Fruit fly (Drosophila melanogaster) whole organism, embryonic: Measurements from ENCODE around the gene CG33791.

Source experiments
- Ada2b ChIP-seq: fragments of 200-800 bp; sonication (Bioruptor generic); IDR thresholded peaks from 2 replicates; pipeline ENCODE4 v1.3.6; 2022; ENCODE audit warnings: missing biosample characterization, missing genetic modification characterization
- Bteb2 ChIP-seq: fragments of 200-800 bp; sonication (Bioruptor generic); optimal IDR thresholded peaks from 2 replicates; lab custom pipeline; 2016; ENCODE audit warnings: missing biosample characterization, missing genetic modification characterization
- CG10565 ChIP-seq: fragments of 200-800 bp; sonication (Bioruptor generic); optimal IDR thresholded peaks from 3 replicates; lab custom pipeline; 2016; ENCODE audit warnings: missing biosample characterization, mild to moderate bottlenecking, missing genetic modification characterization
- CG11093 ChIP-seq: fragments of 200-800 bp; sonication (Bioruptor generic); IDR thresholded peaks from 3 replicates; pipeline ENCODE4 v1.3.6; 2022; ENCODE audit warnings: missing biosample characterization, missing genetic modification characterization
- CG11398 ChIP-seq: fragments of 200-800 bp; sonication (Bioruptor generic); optimal IDR thresholded peaks from 2 replicates; lab custom pipeline; 2016; ENCODE audit warnings: missing biosample characterization, missing genetic modification characterization
- CG11456 ChIP-seq: fragments of 200-800 bp; sonication (Bioruptor generic); IDR thresholded peaks from 3 replicates; pipeline ENCODE4 v1.3.6; 2022; ENCODE audit warnings: missing biosample characterization, missing genetic modification characterization
- CG14441 ChIP-seq: fragments of 200-800 bp; sonication (Bioruptor generic); IDR thresholded peaks from 2 replicates; pipeline ENCODE4 v1.3.6; 2022; ENCODE audit warnings: missing biosample characterization, missing genetic modification characterization
- CG14667 ChIP-seq: fragments of 200-800 bp; sonication (Bioruptor generic); IDR thresholded peaks from 2 replicates; pipeline ENCODE4 v1.3.6; 2022; ENCODE audit warnings: missing biosample characterization, missing genetic modification characterization
- CG1647 ChIP-seq: fragments of 200-800 bp; sonication (Bioruptor generic); optimal IDR thresholded peaks from 3 replicates; lab custom pipeline; 2016; ENCODE audit warnings: missing biosample characterization, missing genetic modification characterization
- CG16815 ChIP-seq: fragments of 200-800 bp; sonication (Bioruptor generic); optimal IDR thresholded peaks from 3 replicates; lab custom pipeline; 2017; ENCODE audit warnings: missing biosample characterization, mild to moderate bottlenecking, missing genetic modification characterization
- CG17186 ChIP-seq: fragments of 200-800 bp; sonication (Bioruptor generic); optimal IDR thresholded peaks from 3 replicates; lab custom pipeline; 2017; ENCODE audit warnings: missing biosample characterization, missing genetic modification reagents, missing genetic modification characterization
- CG17361 ChIP-seq: fragments of 200-800 bp; sonication (Bioruptor generic); IDR thresholded peaks from 3 replicates; pipeline ENCODE4 v1.3.6; 2022; ENCODE audit warnings: missing biosample characterization, missing genetic modification characterization
- CG17568 ChIP-seq: fragments of 200-800 bp; sonication (Bioruptor generic); optimal IDR thresholded peaks from 2 replicates; lab custom pipeline; 2018; ENCODE audit warnings: missing biosample characterization, mild to moderate bottlenecking, missing genetic modification characterization, moderate library complexity
- CG2199 ChIP-seq: fragments of 200-800 bp; sonication (Bioruptor generic); IDR thresholded peaks from 3 replicates; pipeline ENCODE4 v1.3.6; 2022; ENCODE audit warnings: missing biosample characterization, missing genetic modification characterization
- CG30403 ChIP-seq: fragments of 200-800 bp; sonication (Bioruptor generic); optimal IDR thresholded peaks from 3 replicates; lab custom pipeline; 2016; ENCODE audit warnings: missing biosample characterization, missing genetic modification characterization
- CG3065 ChIP-seq: fragments of 200-800 bp; sonication (Bioruptor generic); optimal IDR thresholded peaks from 2 replicates; lab custom pipeline; 2016; ENCODE audit warnings: missing biosample characterization, missing genetic modification characterization
- CG31388 ChIP-seq: fragments of 200-800 bp; sonication (Bioruptor generic); optimal IDR thresholded peaks from 2 replicates; lab custom pipeline; 2016; ENCODE audit warnings: missing biosample characterization, missing genetic modification characterization
- CG3281 ChIP-seq: fragments of 200-800 bp; sonication (Bioruptor generic); optimal IDR thresholded peaks from 3 replicates; lab custom pipeline; 2017; ENCODE audit warnings: missing biosample characterization, mild to moderate bottlenecking, missing genetic modification characterization
- CG4424 ChIP-seq: fragments of 200-800 bp; sonication (Bioruptor generic); optimal IDR thresholded peaks from 3 replicates; lab custom pipeline; 2016; ENCODE audit warnings: missing biosample characterization, missing genetic modification characterization
- CG7839 ChIP-seq: fragments of 200-800 bp; sonication (Bioruptor generic); optimal IDR thresholded peaks from 3 replicates; lab custom pipeline; 2018; ENCODE audit warnings: missing biosample characterization, mild to moderate bottlenecking, missing genetic modification characterization, moderate library complexity
- CG9437 ChIP-seq: fragments of 200-800 bp; sonication (Bioruptor generic); optimal IDR thresholded peaks from 2 replicates; lab custom pipeline; 2018; ENCODE audit warnings: missing biosample characterization, mild to moderate bottlenecking, missing genetic modification characterization
- CoRest ChIP-seq: fragments of 200-800 bp; sonication (Bioruptor generic); optimal IDR thresholded peaks from 3 replicates; lab custom pipeline; 2018; ENCODE audit warnings: missing biosample characterization, mild to moderate bottlenecking, missing genetic modification characterization, moderate library complexity
- HmgZ ChIP-seq: fragments of 200-800 bp; sonication (Bioruptor generic); optimal IDR thresholded peaks from 2 replicates; lab custom pipeline; 2018; ENCODE audit warnings: missing biosample characterization, mild to moderate bottlenecking, missing genetic modification characterization
- Hr78 ChIP-seq, 2 experiments: fragments of 200-800 bp in 1 of 2; fragments of >200 bp in 1 of 2; sonication (Bioruptor generic) in 1 of 2; optimal IDR thresholded peaks; 2 replicates each; lab custom pipeline; 2017 to 2019; ENCODE audit warnings: missing biosample characterization in 2 of 2, missing genetic modification characterization in 2 of 2, mild to moderate bottlenecking in 1 of 2, moderate library complexity in 1 of 2
- Myb ChIP-seq: fragments of 200-800 bp; sonication (Bioruptor generic); optimal IDR thresholded peaks from 2 replicates; lab custom pipeline; 2016; ENCODE audit warnings: missing biosample characterization, missing genetic modification characterization
- NfI ChIP-seq: fragments of 200-800 bp; sonication (Bioruptor generic); optimal IDR thresholded peaks from 3 replicates; lab custom pipeline; 2018; ENCODE audit warnings: missing biosample characterization, mild to moderate bottlenecking, missing genetic modification characterization, moderate library complexity
- Optix ChIP-seq: fragments of 200-800 bp; sonication (Bioruptor generic); IDR thresholded peaks from 3 replicates; pipeline ENCODE4 v1.3.6; 2022; ENCODE audit warnings: missing biosample characterization, missing genetic modification characterization
- PHDP ChIP-seq: fragments of 200-800 bp; sonication (Bioruptor generic); optimal IDR thresholded peaks from 3 replicates; lab custom pipeline; 2018; ENCODE audit warnings: missing biosample characterization, mild to moderate bottlenecking, missing genetic modification characterization, moderate library complexity
- Side ChIP-seq: fragments of 200-800 bp; sonication (Bioruptor generic); optimal IDR thresholded peaks from 2 replicates; lab custom pipeline; 2016; ENCODE audit warnings: missing biosample characterization, missing genetic modification characterization
- Ssrp ChIP-seq: fragments of 200-800 bp; sonication (Bioruptor generic); optimal IDR thresholded peaks from 2 replicates; lab custom pipeline; 2018; ENCODE audit warnings: missing biosample characterization, mild to moderate bottlenecking, missing genetic modification characterization, moderate library complexity
- ab ChIP-seq: fragments of 200-800 bp; sonication (Bioruptor generic); optimal IDR thresholded peaks from 2 replicates; lab custom pipeline; 2016; ENCODE audit warnings: missing biosample characterization, missing genetic modification characterization
- bsh ChIP-seq, 2 experiments: fragments of 200-800 bp; sonication (Bioruptor generic); optimal IDR thresholded peaks; 2 replicates each; lab custom pipeline; 2017 to 2018; ENCODE audit warnings: mild to moderate bottlenecking in 2 of 2, missing biosample characterization in 2 of 2, missing genetic modification characterization in 2 of 2, moderate library complexity in 1 of 2
- caup ChIP-seq: fragments of 200-800 bp; sonication (Bioruptor generic); optimal IDR thresholded peaks from 3 replicates; lab custom pipeline; 2017; ENCODE audit warnings: missing biosample characterization, mild to moderate bottlenecking, missing genetic modification characterization, moderate library complexity; ENCODE audit not compliant: severe bottlenecking
- chif ChIP-seq, 2 experiments: fragments of 200-800 bp; sonication (Bioruptor generic); optimal IDR thresholded peaks; 3 replicates each; lab custom pipeline; 2016; ENCODE audit warnings: missing biosample characterization in 2 of 2, missing genetic modification characterization in 2 of 2
- crp ChIP-seq, 2 experiments: fragments of 200-800 bp; sonication (Bioruptor generic); optimal IDR thresholded peaks; 2 replicates in 1 of 2; 3 replicates in 1 of 2; lab custom pipeline; 2017; ENCODE audit warnings: missing biosample characterization in 2 of 2, missing genetic modification characterization in 2 of 2, mild to moderate bottlenecking in 1 of 2, moderate library complexity in 1 of 2
- dan ChIP-seq: fragments of 200-800 bp; sonication (Bioruptor generic); IDR thresholded peaks from 2 replicates; pipeline ENCODE4 v1.3.6; 2022; ENCODE audit warnings: missing biosample characterization, missing genetic modification characterization
- esg ChIP-seq: fragments of 200-800 bp; sonication (Bioruptor generic); conservative IDR thresholded peaks from 2 replicates; pipeline ENCODE4 v1.3.6; 2022; ENCODE audit warnings: missing biosample characterization, missing genetic modification characterization
- eyg ChIP-seq: fragments of 200-800 bp; sonication (Bioruptor generic); optimal IDR thresholded peaks from 3 replicates; lab custom pipeline; 2016; ENCODE audit warnings: missing biosample characterization, missing genetic modification characterization
- fd102C ChIP-seq: fragments of 200-800 bp; sonication (Bioruptor generic); optimal IDR thresholded peaks from 2 replicates; lab custom pipeline; 2018; ENCODE audit warnings: missing biosample characterization, mild to moderate bottlenecking, missing genetic modification characterization, moderate library complexity
- fru ChIP-seq: fragments of >200 bp; optimal IDR thresholded peaks from 2 replicates; lab custom pipeline; 2017
- h ChIP-seq: fragments of >200 bp; optimal IDR thresholded peaks from 2 replicates; lab custom pipeline; 2017
- hkb ChIP-seq, 2 experiments: fragments of 200-800 bp in 1 of 2; fragments of >200 bp in 1 of 2; sonication (Bioruptor generic) in 1 of 2; IDR thresholded peaks in 1 of 2; optimal IDR thresholded peaks in 1 of 2; 2 replicates each; pipeline versions ENCODE4 v1.3.6 to Lab custom; 2017 to 2022; ENCODE audit warnings: missing biosample characterization in 1 of 2, missing genetic modification characterization in 1 of 2
- ind ChIP-seq: fragments of 200-800 bp; sonication (Bioruptor generic); optimal IDR thresholded peaks from 3 replicates; lab custom pipeline; 2016; ENCODE audit warnings: missing biosample characterization, missing genetic modification characterization
- kay ChIP-seq: fragments of 200-800 bp; sonication (Bioruptor generic); optimal IDR thresholded peaks from 2 replicates; lab custom pipeline; 2016; ENCODE audit warnings: missing biosample characterization, missing genetic modification characterization
- lab ChIP-seq: fragments of 200-800 bp; sonication (Bioruptor generic); optimal IDR thresholded peaks from 3 replicates; lab custom pipeline; 2017; ENCODE audit warnings: missing biosample characterization, missing genetic modification characterization, mild to moderate bottlenecking, moderate library complexity, missing genetic modification reagents
- oc ChIP-seq: fragments of 200-800 bp; sonication (Bioruptor generic); optimal IDR thresholded peaks from 2 replicates; lab custom pipeline; 2018; ENCODE audit warnings: missing biosample characterization, mild to moderate bottlenecking, missing genetic modification characterization, moderate library complexity
- pnt ChIP-seq: fragments of 200-800 bp; sonication (Bioruptor generic); optimal IDR thresholded peaks from 3 replicates; lab custom pipeline; 2016; ENCODE audit warnings: missing biosample characterization, missing genetic modification characterization
- sqz ChIP-seq: fragments of 200-800 bp; sonication (Bioruptor generic); optimal IDR thresholded peaks from 3 replicates; lab custom pipeline; 2018; ENCODE audit warnings: missing biosample characterization, mild to moderate bottlenecking, missing genetic modification characterization
- ssp ChIP-seq: fragments of 200-800 bp; sonication (Bioruptor generic); IDR thresholded peaks from 2 replicates; pipeline ENCODE4 v1.3.6; 2022; ENCODE audit warnings: missing biosample characterization, missing genetic modification characterization
- tio ChIP-seq: fragments of 200-800 bp; sonication (Bioruptor generic); optimal IDR thresholded peaks from 2 replicates; lab custom pipeline; 2017; ENCODE audit warnings: missing biosample characterization, missing genetic modification characterization, inconsistent platforms

The CG33791 gene

DNA sequence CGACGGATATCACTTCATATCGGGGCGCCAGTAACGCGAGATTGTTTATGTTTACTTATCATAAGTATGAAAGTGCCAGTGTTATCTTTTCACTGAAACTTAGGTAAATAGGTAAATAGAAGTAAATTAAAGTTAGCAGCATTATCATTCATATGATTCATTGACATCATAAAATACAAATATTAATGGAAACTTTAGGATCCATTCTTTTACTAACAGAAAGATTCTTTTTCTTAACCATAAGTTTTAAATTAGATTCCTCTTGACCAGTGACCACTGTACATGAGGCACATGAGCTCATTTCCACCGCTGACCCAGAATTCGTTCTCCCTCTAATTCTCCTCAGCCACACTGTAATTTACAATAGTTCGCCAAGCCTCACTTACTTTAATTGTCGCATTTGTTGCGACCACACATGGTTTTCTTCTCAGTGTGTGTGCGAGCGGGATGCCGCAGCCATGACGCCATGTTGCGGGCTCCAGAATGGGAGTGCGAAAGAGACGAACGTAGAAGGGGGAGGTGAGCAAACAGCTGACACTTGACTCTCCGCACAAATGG lies 24.3 kb upstream of the CG33791 start (continued):
- peak in 1 of 2 experiments; percentile 58 for TF ChIP-seq bsh (GFP tag; optimal IDR thresholded peaks at IDR 0.05; lab: Kevin White, UChicago)
- 0 out of 2 replicates have a peak, but pooled peaks have one; percentile 22 for TF ChIP-seq CG14441
- TF ChIP-seq HmgZ (tag; lab: Kevin White, UChicago), result peak; percentile 34
- no peak for TF ChIP-seq CG11398 (GFP tag; lab: Kevin White, UChicago)
- TF ChIP-seq crp (GFP tag; optimal IDR thresholded peaks at IDR 0.05; lab: Kevin White, UChicago), result peak in 1 of 2 experiments; percentile 30
- TF ChIP-seq fd102C (GFP tag; lab: Kevin White, UChicago), result no peak
- TF ChIP-seq esg (GFP tag; lab: Robert Waterston, UW), result no peak
- TF ChIP-seq tio (GFP tag; lab: Kevin White, UChicago), result no peak
- peak; percentile 16 for TF ChIP-seq CG30403 (GFP tag; lab: Kevin White, UChicago)
- TF ChIP-seq kay (GFP tag; lab: Kevin White, UChicago), result peak; percentile 25
- TF ChIP-seq CG9437 (GFP tag; lab: Kevin White, UChicago), result peak; percentile 19
- TF ChIP-seq CG17568, result peak; percentile 28
- TF ChIP-seq CG3281 (GFP tag; lab: Kevin White, UChicago), result peak; percentile 56
- peak; percentile 61 for TF ChIP-seq CG4424 (GFP tag; lab: Kevin White, UChicago)
- TF ChIP-seq h (lab: Kevin White, UChicago), result no peak
- TF ChIP-seq lab, result peak; percentile 76
- peak in 1 of 2 experiments; percentile 8 for TF ChIP-seq chif (GFP tag; optimal IDR thresholded peaks at IDR 0.05; lab: Kevin White, UChicago)
- no peak for TF ChIP-seq CG16815
- TF ChIP-seq Ssrp (tag; lab: Kevin White, UChicago), result no peak
- TF ChIP-seq hkb (optimal IDR thresholded peaks at IDR 0.05; lab: Kevin White, UChicago), result no peak
- peak; percentile 33; the same call in 1 of the 2 replicates for TF ChIP-seq hkb (GFP tag; IDR thresholded peaks at IDR 0.05; lab: Robert Waterston, UW)
- TF ChIP-seq eyg, result peak; percentile 29
- peak; percentile 50 for TF ChIP-seq PHDP (tag; lab: Kevin White, UChicago)
- peak; percentile 40 for TF ChIP-seq CG7839 (tag; lab: Kevin White, UChicago)
- no peak for TF ChIP-seq CG11093 (GFP tag; lab: Robert Waterston, UW)
- TF ChIP-seq sqz (GFP tag; lab: Kevin White, UChicago), result no peak
- peak; percentile 44 for TF ChIP-seq ind (GFP tag; lab: Kevin White, UChicago)
- no peak for TF ChIP-seq caup (GFP tag; lab: Kevin White, UChicago)
- no peak for TF ChIP-seq dan (GFP tag; lab: Robert Waterston, UW)
- peak; percentile 33; the same call in 1 of the 2 replicates for TF ChIP-seq Ada2b (GFP tag; lab: Robert Waterston, UW)
- peak; percentile 27 for TF ChIP-seq pnt (GFP tag; lab: Kevin White, UChicago)
- no peak for TF ChIP-seq NfI (GFP tag; lab: Kevin White, UChicago)
- no peak for TF ChIP-seq CG10565 (GFP tag; lab: Kevin White, UChicago)
- TF ChIP-seq Side, result peak; percentile 13
- TF ChIP-seq ab (GFP tag; lab: Kevin White, UChicago), result no peak
- TF ChIP-seq CG3065 (GFP tag; lab: Kevin White, UChicago), result no peak
- TF ChIP-seq CG31388, result no peak
- no peak for TF ChIP-seq Myb (GFP tag; lab: Kevin White, UChicago)
- no peak for TF ChIP-seq Hr78 (GFP tag; optimal IDR thresholded peaks at IDR 0.05; lab: Kevin White, UChicago)
- TF ChIP-seq oc (tag; lab: Kevin White, UChicago), result no peak
- TF ChIP-seq Optix (GFP tag; lab: Robert Waterston, UW), result no peak
- TF ChIP-seq CG17361 (GFP tag; lab: Robert Waterston, UW), result peak; percentile 44; the same call in 2 of the 3 replicates
- no peak for TF ChIP-seq Bteb2 (GFP tag; lab: Kevin White, UChicago)
- no peak for TF ChIP-seq CG14667 (GFP tag; lab: Robert Waterston, UW)
- no peak for TF ChIP-seq CG1647 (GFP tag; lab: Kevin White, UChicago)
- TF ChIP-seq fru (lab: Kevin White, UChicago), result no peak
- no peak for TF ChIP-seq CG2199 (GFP tag; lab: Robert Waterston, UW)
- no peak for TF ChIP-seq CG17186 (GFP tag; lab: Kevin White, UChicago)
- peak; percentile 7 for TF ChIP-seq CoRest
- no peak; the same call in 1 of the 2 replicates for TF ChIP-seq ssp (GFP tag; lab: Robert Waterston, UW)
- TF ChIP-seq CG11456 (GFP tag; lab: Robert Waterston, UW), result 0 out of 3 replicates have a peak, but pooled peaks have one; percentile 41
